Fruit fly (Drosophila melanogaster): ENCODE results near the gene CG15211.

- TF ChIP-seq CG8478 (optimal IDR thresholded peaks at IDR 0.05) (no peak), CTCF (optimal IDR thresholded peaks at IDR 0.05) (no peak)
These were observed 41.8 kb downstream of the CG15211 start for dm6 chrX:10814113-10814512.

Measured in S2 (cell line).